Fruit fly (Drosophila melanogaster) whole organism, prepupa: ENCODE results near the gene CG8312.

Experiments
- CG11762 ChIP-seq: fragments of 200-800 bp; sonication (Bioruptor generic); optimal IDR thresholded peaks from 3 replicates; lab custom pipeline; 2016; ENCODE audit warnings: missing biosample characterization, missing genetic modification characterization; ENCODE audit not compliant: insufficient read depth
- CG11902 ChIP-seq: fragments of 200-800 bp; sonication (Bioruptor generic); optimal IDR thresholded peaks from 3 replicates; lab custom pipeline; 2016; ENCODE audit warnings: missing biosample characterization, missing genetic modification characterization
- CG16779 ChIP-seq: fragments of 200-800 bp; sonication (Bioruptor generic); optimal IDR thresholded peaks from 3 replicates; lab custom pipeline; 2017; ENCODE audit warnings: missing biosample characterization, mild to moderate bottlenecking, missing genetic modification characterization
- CG31627 ChIP-seq: fragments of 200-800 bp; sonication (Bioruptor generic); optimal IDR thresholded peaks from 3 replicates; lab custom pipeline; 2016; ENCODE audit warnings: missing biosample characterization, missing genetic modification characterization
- CG7368 ChIP-seq: fragments of 200-800 bp; sonication (Bioruptor generic); optimal IDR thresholded peaks from 3 replicates; lab custom pipeline; 2016; ENCODE audit warnings: missing biosample characterization, missing genetic modification characterization
- CG8632 ChIP-seq: fragments of 200-800 bp; sonication (Bioruptor generic); optimal IDR thresholded peaks from 3 replicates; lab custom pipeline; 2016; ENCODE audit warnings: missing biosample characterization, missing genetic modification characterization
- CG9139 ChIP-seq: fragments of 200-800 bp; sonication (Bioruptor generic); optimal IDR thresholded peaks from 3 replicates; lab custom pipeline; 2017; ENCODE audit warnings: missing biosample characterization, mild to moderate bottlenecking, missing genetic modification characterization
- Ets21C ChIP-seq: fragments of 200-800 bp; sonication (Bioruptor generic); optimal IDR thresholded peaks from 3 replicates; lab custom pipeline; 2016; ENCODE audit warnings: missing biosample characterization, missing genetic modification characterization

DNA sequence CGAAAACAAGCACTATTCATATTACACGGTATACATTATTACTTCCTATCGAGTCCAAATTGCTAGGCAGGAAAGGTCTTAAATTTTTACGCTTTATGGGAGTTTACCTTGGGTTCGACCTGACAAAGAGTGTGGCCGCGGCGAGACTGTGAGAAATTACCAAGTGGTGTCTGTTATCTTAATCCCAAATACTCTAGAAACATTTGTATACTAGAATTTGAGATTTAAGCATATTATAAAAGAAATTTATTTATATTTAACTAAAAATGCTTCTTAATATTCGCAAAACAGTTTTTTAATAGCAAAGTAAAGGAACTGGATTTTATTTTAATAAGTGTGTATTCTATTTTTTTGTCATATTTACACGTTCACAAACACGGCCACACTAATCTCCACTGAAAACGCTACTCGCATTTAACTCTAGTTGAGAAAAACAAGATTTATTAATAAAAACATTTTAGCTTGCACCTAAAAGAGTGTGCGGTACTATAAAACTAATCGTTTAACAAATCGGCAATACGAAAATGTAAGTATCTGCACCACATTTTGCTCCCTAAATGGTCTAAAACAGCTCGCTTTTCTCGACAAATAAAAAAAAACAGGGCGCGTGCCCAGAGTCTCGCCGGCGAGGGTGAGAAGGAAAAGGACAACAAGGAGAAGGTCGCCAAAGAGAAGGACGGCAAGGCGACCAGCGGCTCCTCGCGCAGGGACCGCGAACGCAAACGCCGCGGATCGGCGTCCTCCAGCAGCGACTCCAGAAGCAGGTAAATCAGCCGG lies 39.3 kb upstream of the CG8312 start, which contains the start of the genes mura and RnpS1:
- TF ChIP-seq CG9139 (GFP tag; lab: Kevin White, UChicago) (no peak), CG31627 (GFP tag; lab: Kevin White, UChicago) (no peak), Ets21C (no peak), CG11902 (GFP tag; lab: Kevin White, UChicago) (no peak), CG8632 (GFP tag; lab: Kevin White, UChicago) (no peak), CG16779 (no peak), CG7368 (GFP tag; lab: Kevin White, UChicago) (no peak), CG11762 (GFP tag; lab: Kevin White, UChicago) (no peak)
